Fruit fly (Drosophila melanogaster): ENCODE data around the gene squ.

- no peak for TF ChIP-seq pan (optimal IDR thresholded peaks at IDR 0.05)
- TF ChIP-seq br (GFP tag; optimal IDR thresholded peaks at IDR 0.05): no peak
- TF ChIP-seq foxo (GFP tag; optimal IDR thresholded peaks at IDR 0.05): no peak
- no peak for TF ChIP-seq Dfd (GFP tag; optimal IDR thresholded peaks at IDR 0.05)
- no peak for TF ChIP-seq woc (GFP tag; optimal IDR thresholded peaks at IDR 0.05)
- TF ChIP-seq Abd-B (GFP tag; optimal IDR thresholded peaks at IDR 0.05): no peak
- no peak for TF ChIP-seq ey (GFP tag; optimal IDR thresholded peaks at IDR 0.05)
- TF ChIP-seq HLH106 (tag; optimal IDR thresholded peaks at IDR 0.05): no peak
- TF ChIP-seq psq (GFP tag; optimal IDR thresholded peaks at IDR 0.05): no peak
- no peak for TF ChIP-seq Hr78 (GFP tag; optimal IDR thresholded peaks at IDR 0.05)
- TF ChIP-seq tai (GFP tag; optimal IDR thresholded peaks at IDR 0.05): no peak
- TF ChIP-seq sv (GFP tag; optimal IDR thresholded peaks at IDR 0.05): no peak
- no peak for TF ChIP-seq CG32264 (GFP tag; optimal IDR thresholded peaks at IDR 0.05)
Observed at dm6 chr2L:16653541-16653940, 26.3 kb upstream of the squ start.

All from whole organism, wandering third instar larva.